Fruit fly (Drosophila melanogaster): ENCODE measurements around the gene CG31730.
A peak's percentile ranks its signal among the peaks of the same experiment; 100 is the strongest.

The CG31730 gene

dm6 chr2L:13244759-13245308 lies 14.7 kb downstream of the CG31730 start:
- TF ChIP-seq CG7368 (GFP tag; optimal IDR thresholded peaks at IDR 0.05) (no peak), spab (GFP tag; optimal IDR thresholded peaks at IDR 0.05) (no peak), svp (GFP tag) (peak; percentile 17)

dm6 chr2L:13239689-13240088 lies 19.9 kb downstream of the CG31730 start, which contains the start of gene Jhbp13:
Gene Jhbp13, plus strand, starts transcription at chr2L:13239989.
- no peak for TF ChIP-seq CG32006 (GFP tag; optimal IDR thresholded peaks at IDR 0.05)
- no peak for TF ChIP-seq Met (GFP tag; optimal IDR thresholded peaks at IDR 0.05)
- no peak for TF ChIP-seq Hr38 (GFP tag; optimal IDR thresholded peaks at IDR 0.05)
- TF ChIP-seq CG10631 (GFP tag; optimal IDR thresholded peaks at IDR 0.05), result no peak
- TF ChIP-seq CG11902 (GFP tag; optimal IDR thresholded peaks at IDR 0.05), result no peak
- no peak for TF ChIP-seq net (GFP tag; optimal IDR thresholded peaks at IDR 0.05)
- TF ChIP-seq CG10669 (GFP tag; optimal IDR thresholded peaks at IDR 0.05), result no peak
- TF ChIP-seq Sox102F (GFP tag; optimal IDR thresholded peaks at IDR 0.05), result no peak
- TF ChIP-seq fd59A (GFP tag; optimal IDR thresholded peaks at IDR 0.05), result no peak
- no peak for TF ChIP-seq CG11762 (GFP tag; optimal IDR thresholded peaks at IDR 0.05; ENCODE audit: insufficient read depth)
- TF ChIP-seq eg (GFP tag; IDR thresholded peaks at IDR 0.05), result no peak
- no peak for TF ChIP-seq Sox15 (GFP tag; optimal IDR thresholded peaks at IDR 0.05)
- no peak for TF ChIP-seq salr (GFP tag; optimal IDR thresholded peaks at IDR 0.05)
- TF ChIP-seq Eip93F (GFP tag; optimal IDR thresholded peaks at IDR 0.05), result no peak
- no peak for TF ChIP-seq CG6163 (GFP tag; IDR thresholded peaks at IDR 0.05)

dm6 chr2L:13236194-13236593 lies 23.3 kb downstream of the CG31730 start, which contains the start of gene Jhbp14:
Gene Jhbp14, plus strand, starts transcription at chr2L:13236494.
- TF ChIP-seq CG10669 (GFP tag; optimal IDR thresholded peaks at IDR 0.05) (no peak), Hr4 (GFP tag; optimal IDR thresholded peaks at IDR 0.05) (no peak), Sox102F (GFP tag; optimal IDR thresholded peaks at IDR 0.05) (no peak), Eip93F (GFP tag; optimal IDR thresholded peaks at IDR 0.05) (no peak), Lpt (GFP tag; optimal IDR thresholded peaks at IDR 0.05) (no peak), CG6854 (GFP tag; optimal IDR thresholded peaks at IDR 0.05) (no peak), Ets96B (tag; optimal IDR thresholded peaks at IDR 0.05) (no peak), Blimp-1 (GFP tag; optimal IDR thresholded peaks at IDR 0.05) (no peak), topi (GFP tag; optimal IDR thresholded peaks at IDR 0.05) (no peak), CG7368 (GFP tag; optimal IDR thresholded peaks at IDR 0.05) (no peak), esn (GFP tag; optimal IDR thresholded peaks at IDR 0.05) (no peak), vri (GFP tag; optimal IDR thresholded peaks at IDR 0.05) (no peak)

dm6 chr2L:13234610-13235489 lies 24.7 kb downstream of the CG31730 start, which contains the start of gene Mabi:
Gene Mabi, minus strand, starts transcription at chr2L:13234660.
- TF ChIP-seq OdsH (GFP tag; optimal IDR thresholded peaks at IDR 0.05) (no peak), CG3032 (tag; optimal IDR thresholded peaks at IDR 0.05) (no peak), pdm3 (GFP tag; optimal IDR thresholded peaks at IDR 0.05) (no peak)

- no peak for TF ChIP-seq net (GFP tag; optimal IDR thresholded peaks at IDR 0.05)
- no peak for TF ChIP-seq dsx (GFP tag; optimal IDR thresholded peaks at IDR 0.05; ENCODE audit: poor library complexity, severe bottlenecking)
- no peak for TF ChIP-seq CG1621 (tag; optimal IDR thresholded peaks at IDR 0.05)
- TF ChIP-seq CG32006 (GFP tag; optimal IDR thresholded peaks at IDR 0.05), result no peak
- TF ChIP-seq Eip78C (GFP tag), result no peak
- no peak for TF ChIP-seq CG9139 (GFP tag; optimal IDR thresholded peaks at IDR 0.05)
- TF ChIP-seq Lpt (GFP tag; optimal IDR thresholded peaks at IDR 0.05), result no peak
- TF ChIP-seq pdm3 (GFP tag; optimal IDR thresholded peaks at IDR 0.05), result no peak
Observed at dm6 chr2L:13231739-13232138, 27.8 kb downstream of the CG31730 start, which contains the start of gene Prosalpha6T. Gene Prosalpha6T, plus strand, starts transcription at chr2L:13232039.
